Fruit fly (Drosophila melanogaster) whole organism, embryonic: Measurements from ENCODE around the gene Hinfp.

Source experiments
- CG10274 ChIP-seq: fragments of 200-800 bp; sonication (Bioruptor generic); optimal IDR thresholded peaks from 3 replicates; lab custom pipeline; 2017; ENCODE audit warnings: missing biosample characterization, mild to moderate bottlenecking, missing genetic modification characterization
- CG12071 ChIP-seq: fragments of 200-800 bp; sonication (Bioruptor generic); optimal IDR thresholded peaks from 3 replicates; lab custom pipeline; 2018; ENCODE audit warnings: missing biosample characterization, mild to moderate bottlenecking, missing genetic modification characterization
- CG12236 ChIP-seq: fragments of 200-800 bp; sonication (Bioruptor generic); optimal IDR thresholded peaks from 2 replicates; lab custom pipeline; 2016; ENCODE audit warnings: missing biosample characterization, missing genetic modification characterization
- CG1233 ChIP-seq: fragments of 200-800 bp; sonication (Bioruptor generic); optimal IDR thresholded peaks from 4 replicates; lab custom pipeline; 2018; ENCODE audit warnings: missing biosample characterization, mild to moderate bottlenecking, missing genetic modification characterization
- CG12659 ChIP-seq: fragments of 200-800 bp; sonication (Bioruptor generic); optimal IDR thresholded peaks from 3 replicates; lab custom pipeline; 2017; ENCODE audit warnings: mild to moderate bottlenecking, missing biosample characterization, missing genetic modification reagents, missing genetic modification characterization
- CG13624 ChIP-seq: fragments of 200-800 bp; sonication (Bioruptor generic); optimal IDR thresholded peaks from 2 replicates; lab custom pipeline; 2016; ENCODE audit warnings: missing biosample characterization, missing genetic modification characterization
- CG1647 ChIP-seq: fragments of 200-800 bp; sonication (Bioruptor generic); optimal IDR thresholded peaks from 3 replicates; lab custom pipeline; 2016; ENCODE audit warnings: missing biosample characterization, missing genetic modification characterization
- CG17328 ChIP-seq: fragments of 200-800 bp; sonication (Bioruptor generic); IDR thresholded peaks from 2 replicates; pipeline ENCODE4 v1.3.6; 2022; ENCODE audit warnings: missing biosample characterization, missing genetic modification characterization
- CG17359 ChIP-seq: fragments of 200-800 bp; sonication (Bioruptor generic); optimal IDR thresholded peaks from 3 replicates; lab custom pipeline; 2018; ENCODE audit warnings: missing biosample characterization, mild to moderate bottlenecking, missing genetic modification characterization, moderate library complexity
- CG18764 ChIP-seq: fragments of 200-800 bp; sonication (Bioruptor generic); optimal IDR thresholded peaks from 3 replicates; lab custom pipeline; 2016; ENCODE audit warnings: missing biosample characterization, missing genetic modification characterization
- CG31365 ChIP-seq: fragments of 200-800 bp; sonication (Bioruptor generic); optimal IDR thresholded peaks from 2 replicates; lab custom pipeline; 2018; ENCODE audit warnings: missing biosample characterization, mild to moderate bottlenecking, missing genetic modification characterization
- CG31388 ChIP-seq: fragments of 200-800 bp; sonication (Bioruptor generic); optimal IDR thresholded peaks from 2 replicates; lab custom pipeline; 2016; ENCODE audit warnings: missing biosample characterization, missing genetic modification characterization
- CG9609 ChIP-seq: fragments of 200-800 bp; sonication (Bioruptor generic); optimal IDR thresholded peaks from 3 replicates; lab custom pipeline; 2016; ENCODE audit warnings: missing biosample characterization, missing genetic modification characterization
- CG9727 ChIP-seq: fragments of 200-800 bp; sonication (Bioruptor generic); optimal IDR thresholded peaks from 3 replicates; lab custom pipeline; 2017; ENCODE audit warnings: missing biosample characterization, mild to moderate bottlenecking, missing genetic modification characterization
- Dip2 ChIP-seq: fragments of 200-800 bp; sonication (Bioruptor generic); IDR thresholded peaks from 2 replicates; pipeline ENCODE4 v1.3.6; 2022; ENCODE audit warnings: missing biosample characterization, missing genetic modification characterization
- Eip74EF ChIP-seq, 2 experiments: fragments of 200-800 bp in 1 of 2; fragments of >200 bp in 1 of 2; sonication (Bioruptor generic) in 1 of 2; optimal IDR thresholded peaks; 2 replicates each; lab custom pipeline; 2017 to 2019; ENCODE audit warnings: missing biosample characterization in 2 of 2, missing genetic modification characterization in 2 of 2, mild to moderate bottlenecking in 1 of 2, moderate library complexity in 1 of 2
- HmgZ ChIP-seq: fragments of 200-800 bp; sonication (Bioruptor generic); optimal IDR thresholded peaks from 2 replicates; lab custom pipeline; 2018; ENCODE audit warnings: missing biosample characterization, mild to moderate bottlenecking, missing genetic modification characterization
- Mrtf ChIP-seq: fragments of 200-800 bp; sonication (Bioruptor generic); IDR thresholded peaks from 3 replicates; pipeline ENCODE4 v1.3.6; 2022; ENCODE audit warnings: missing biosample characterization, missing genetic modification characterization
- Oli ChIP-seq: fragments of 200-800 bp; sonication (Bioruptor generic); optimal IDR thresholded peaks from 2 replicates; lab custom pipeline; 2018; ENCODE audit warnings: missing biosample characterization, mild to moderate bottlenecking, missing genetic modification characterization, moderate library complexity
- Rx ChIP-seq: fragments of 200-800 bp; sonication (Bioruptor generic); IDR thresholded peaks from 2 replicates; pipeline ENCODE4 v1.3.6; 2022; ENCODE audit warnings: missing biosample characterization, missing genetic modification characterization
- Sox100B ChIP-seq: fragments of 200-800 bp; sonication (Bioruptor generic); optimal IDR thresholded peaks from 3 replicates; lab custom pipeline; 2018; ENCODE audit warnings: missing biosample characterization, mild to moderate bottlenecking, missing genetic modification characterization
- Sry-δ ChIP-seq: fragments of 200-800 bp; sonication (Bioruptor generic); optimal IDR thresholded peaks from 2 replicates; lab custom pipeline; 2016; ENCODE audit warnings: missing biosample characterization, missing genetic modification characterization
- ash1 ChIP-seq: fragments of 200-800 bp; sonication (Bioruptor generic); optimal IDR thresholded peaks from 2 replicates; lab custom pipeline; 2018; ENCODE audit warnings: missing biosample characterization, mild to moderate bottlenecking, missing genetic modification characterization
- bcd ChIP-seq: fragments of 200-800 bp; sonication (Bioruptor generic); optimal IDR thresholded peaks from 2 replicates; lab custom pipeline; 2017; ENCODE audit warnings: missing biosample characterization, mild to moderate bottlenecking, missing genetic modification characterization
- bsh ChIP-seq, 2 experiments: fragments of 200-800 bp; sonication (Bioruptor generic); optimal IDR thresholded peaks; 2 replicates each; lab custom pipeline; 2017 to 2018; ENCODE audit warnings: mild to moderate bottlenecking in 2 of 2, missing biosample characterization in 2 of 2, missing genetic modification characterization in 2 of 2, moderate library complexity in 1 of 2
- cad ChIP-seq: fragments of >200 bp; optimal IDR thresholded peaks from 2 replicates; lab custom pipeline; 2017; ENCODE audit warnings: missing biosample characterization, missing genetic modification characterization
- corto ChIP-seq: fragments of 200-800 bp; sonication (Bioruptor generic); optimal IDR thresholded peaks from 2 replicates; lab custom pipeline; 2016; ENCODE audit warnings: missing biosample characterization, mild to moderate bottlenecking, missing genetic modification characterization, moderate library complexity
- dan ChIP-seq: fragments of 200-800 bp; sonication (Bioruptor generic); IDR thresholded peaks from 2 replicates; pipeline ENCODE4 v1.3.6; 2022; ENCODE audit warnings: missing biosample characterization, missing genetic modification characterization
- danr ChIP-seq: fragments of 200-800 bp; sonication (Bioruptor generic); IDR thresholded peaks from 2 replicates; pipeline ENCODE4 v1.3.6; 2022; ENCODE audit warnings: missing biosample characterization, missing genetic modification characterization
- grau ChIP-seq: fragments of 200-800 bp; optimal IDR thresholded peaks from 3 replicates; lab custom pipeline; 2019; ENCODE audit warnings: missing biosample characterization, mild to moderate bottlenecking, missing genetic modification characterization, moderate library complexity
- grn ChIP-seq: fragments of 200-800 bp; sonication (Bioruptor generic); optimal IDR thresholded peaks from 3 replicates; lab custom pipeline; 2017; ENCODE audit warnings: missing biosample characterization, missing genetic modification characterization
- hkb ChIP-seq, 2 experiments: fragments of 200-800 bp in 1 of 2; fragments of >200 bp in 1 of 2; sonication (Bioruptor generic) in 1 of 2; IDR thresholded peaks in 1 of 2; optimal IDR thresholded peaks in 1 of 2; 2 replicates each; pipeline versions ENCODE4 v1.3.6 to Lab custom; 2017 to 2022; ENCODE audit warnings: missing biosample characterization in 1 of 2, missing genetic modification characterization in 1 of 2
- hth ChIP-seq: fragments of >200 bp; optimal IDR thresholded peaks from 2 replicates; lab custom pipeline; 2017; ENCODE audit warnings: inconsistent platforms
- klu ChIP-seq: fragments of 200-800 bp; sonication (Bioruptor generic); IDR thresholded peaks from 2 replicates; pipeline ENCODE4 v1.3.6; 2022; ENCODE audit warnings: missing biosample characterization, missing genetic modification characterization
- lmd ChIP-seq: fragments of 200-800 bp; sonication (Bioruptor generic); IDR thresholded peaks from 2 replicates; pipeline ENCODE4 v1.3.6; 2022; ENCODE audit warnings: missing biosample characterization, missing genetic modification characterization
- mirr ChIP-seq: fragments of 200-800 bp; sonication (Bioruptor generic); optimal IDR thresholded peaks from 3 replicates; lab custom pipeline; 2018; ENCODE audit warnings: missing biosample characterization, mild to moderate bottlenecking, missing genetic modification characterization
- nmo ChIP-seq: fragments of 200-800 bp; sonication (Bioruptor generic); optimal IDR thresholded peaks from 2 replicates; lab custom pipeline; 2018; ENCODE audit warnings: missing biosample characterization, mild to moderate bottlenecking, missing genetic modification characterization, moderate library complexity
- odd ChIP-seq: fragments of 200-800 bp; sonication (Bioruptor generic); optimal IDR thresholded peaks from 2 replicates; lab custom pipeline; 2017; ENCODE audit warnings: missing biosample characterization, mild to moderate bottlenecking, missing genetic modification characterization
- pan ChIP-seq, 4 experiments: fragments of >200 bp in 3 of 4; fragments of 200-800 bp in 1 of 4; sonication (Bioruptor generic) in 1 of 4; optimal IDR thresholded peaks in 3 of 4; IDR thresholded peaks in 1 of 4; 2 replicates each; pipeline versions ENCODE4 v1.3.6 to Lab custom; 2017 to 2022; ENCODE audit warnings: missing biosample characterization in 2 of 4, missing genetic modification characterization in 2 of 4, mixed read lengths in 1 of 4
- peb ChIP-seq: fragments of 200-800 bp; sonication (Bioruptor generic); IDR thresholded peaks from 2 replicates; pipeline ENCODE4 v1.3.6; 2022; ENCODE audit warnings: missing biosample characterization, missing genetic modification characterization
- phol ChIP-seq: fragments of 200-800 bp; sonication (Bioruptor generic); optimal IDR thresholded peaks from 3 replicates; lab custom pipeline; 2018; ENCODE audit warnings: missing biosample characterization, mild to moderate bottlenecking, missing genetic modification characterization, moderate library complexity
- pros ChIP-seq: fragments of 200-800 bp; sonication (Bioruptor generic); optimal IDR thresholded peaks from 3 replicates; lab custom pipeline; 2019; ENCODE audit warnings: missing biosample characterization, mild to moderate bottlenecking, missing genetic modification characterization, moderate library complexity
- psq ChIP-seq: fragments of 200-800 bp; sonication (Bioruptor generic); optimal IDR thresholded peaks from 2 replicates; lab custom pipeline; 2017; ENCODE audit warnings: missing biosample characterization, missing genetic modification characterization
- pum ChIP-seq: fragments of 200-800 bp; sonication (Bioruptor generic); optimal IDR thresholded peaks from 2 replicates; lab custom pipeline; 2016; ENCODE audit warnings: missing biosample characterization, missing genetic modification characterization
- sc ChIP-seq, 3 experiments: fragments of >200 bp in 2 of 3; fragments of 200-800 bp in 1 of 3; sonication (Bioruptor generic) in 1 of 3; optimal IDR thresholded peaks; 2 replicates in 2 of 3; 3 replicates in 1 of 3; lab custom pipeline; 2017; ENCODE audit warnings: mild to moderate bottlenecking in 1 of 3, missing biosample characterization in 1 of 3, missing genetic modification characterization in 1 of 3, missing genetic modification reagents in 1 of 3
- slbo ChIP-seq: fragments of 200-800 bp; sonication (Bioruptor generic); IDR thresholded peaks from 2 replicates; pipeline ENCODE4 v1.3.6; 2022; ENCODE audit warnings: missing biosample characterization, missing genetic modification characterization
- slp2 ChIP-seq: fragments of 200-800 bp; sonication (Bioruptor generic); optimal IDR thresholded peaks from 2 replicates; lab custom pipeline; 2016; ENCODE audit warnings: missing biosample characterization, missing genetic modification characterization
- unc-4 ChIP-seq: fragments of 200-800 bp; sonication (Bioruptor generic); IDR thresholded peaks from 2 replicates; pipeline ENCODE4 v1.3.6; 2022; ENCODE audit warnings: missing biosample characterization, missing genetic modification characterization; ENCODE audit not compliant: partially characterized antibody
- vfl ChIP-seq: fragments of 200-800 bp; sonication (Bioruptor generic); optimal IDR thresholded peaks from 2 replicates; lab custom pipeline; 2016; ENCODE audit warnings: missing biosample characterization, missing genetic modification characterization

The Hinfp gene

DNA sequence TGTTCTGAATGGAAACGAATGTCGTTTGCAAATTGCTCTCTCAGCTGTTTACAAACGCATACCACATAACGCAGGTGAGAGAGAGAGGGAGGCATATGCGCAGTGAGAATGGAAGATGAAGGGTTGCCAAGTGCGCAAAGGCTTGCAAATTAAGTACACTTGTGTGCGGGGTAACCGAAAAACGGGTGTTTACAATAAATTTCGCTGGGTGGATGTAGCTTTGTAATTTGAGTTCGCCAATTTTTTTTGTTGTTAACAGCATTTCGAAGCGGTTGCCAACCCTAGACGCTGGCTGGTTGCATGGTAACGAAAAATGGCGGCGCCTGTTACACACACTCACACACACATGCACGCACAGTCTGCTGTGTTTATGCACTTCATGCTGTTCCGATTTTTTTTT lies 29.6 kb downstream of the Hinfp start (continued):
- TF ChIP-seq CG10274 (GFP tag; lab: Kevin White, UChicago) (peak; percentile 90), CG1647 (GFP tag; lab: Kevin White, UChicago) (peak; percentile 92), danr (GFP tag; lab: Robert Waterston, UW) (peak; percentile 94), CG12236 (peak; percentile 85), cad (GFP tag; lab: Kevin White, UChicago) (no peak), Dip2 (GFP tag; lab: Robert Waterston, UW) (peak; percentile 55; the same call in 1 of the 2 replicates), klu (GFP tag; lab: Robert Waterston, UW) (peak; percentile 86), bcd (GFP tag; lab: Kevin White, UChicago) (peak; percentile 94), Rx (GFP tag; lab: Robert Waterston, UW) (peak; percentile 96), phol (peak; percentile 96), bsh (GFP tag; optimal IDR thresholded peaks at IDR 0.05; lab: Kevin White, UChicago) (peak; percentile 91 to 97), CG12659 (peak; percentile 97), psq (peak; percentile 59), CG12071 (peak; percentile 98), CG18764 (GFP tag; lab: Kevin White, UChicago) (peak; percentile 96), odd (GFP tag; lab: Kevin White, UChicago) (peak; percentile 94), lmd (peak; percentile 96), peb (GFP tag; lab: Robert Waterston, UW) (peak; percentile 94), vfl (peak; percentile 89), HmgZ (tag; lab: Kevin White, UChicago) (peak; percentile 97), ash1 (GFP tag; lab: Kevin White, UChicago) (peak; percentile 86), pum (GFP tag; lab: Kevin White, UChicago) (peak; percentile 91), pan (optimal IDR thresholded peaks at IDR 0.05; lab: Kevin White, UChicago) (no peak), pan (GFP tag; optimal IDR thresholded peaks at IDR 0.05 in 1 of 2, IDR thresholded peaks at IDR 0.05 in 1 of 2) (peak in 1 of 2 experiments; percentile 98), Sry-δ (GFP tag; lab: Kevin White, UChicago) (peak; percentile 49), CG1233 (peak; percentile 94), CG31365 (tag; lab: Kevin White, UChicago) (peak; percentile 87), grn (GFP tag; lab: Kevin White, UChicago) (peak; percentile 44), CG9609 (peak; percentile 95), grau (tag; lab: Kevin White, UChicago) (peak; percentile 93), hth (no peak), Mrtf (GFP tag; lab: Robert Waterston, UW) (peak; percentile 96), CG9727 (GFP tag; lab: Kevin White, UChicago) (peak; percentile 95), CG17328 (peak; percentile 97), slp2 (GFP tag; lab: Kevin White, UChicago) (peak; percentile 95), CG13624 (peak; percentile 97), slbo (GFP tag; lab: Robert Waterston, UW) (peak; percentile 96), nmo (GFP tag; lab: Kevin White, UChicago) (peak; percentile 94)

DNA sequence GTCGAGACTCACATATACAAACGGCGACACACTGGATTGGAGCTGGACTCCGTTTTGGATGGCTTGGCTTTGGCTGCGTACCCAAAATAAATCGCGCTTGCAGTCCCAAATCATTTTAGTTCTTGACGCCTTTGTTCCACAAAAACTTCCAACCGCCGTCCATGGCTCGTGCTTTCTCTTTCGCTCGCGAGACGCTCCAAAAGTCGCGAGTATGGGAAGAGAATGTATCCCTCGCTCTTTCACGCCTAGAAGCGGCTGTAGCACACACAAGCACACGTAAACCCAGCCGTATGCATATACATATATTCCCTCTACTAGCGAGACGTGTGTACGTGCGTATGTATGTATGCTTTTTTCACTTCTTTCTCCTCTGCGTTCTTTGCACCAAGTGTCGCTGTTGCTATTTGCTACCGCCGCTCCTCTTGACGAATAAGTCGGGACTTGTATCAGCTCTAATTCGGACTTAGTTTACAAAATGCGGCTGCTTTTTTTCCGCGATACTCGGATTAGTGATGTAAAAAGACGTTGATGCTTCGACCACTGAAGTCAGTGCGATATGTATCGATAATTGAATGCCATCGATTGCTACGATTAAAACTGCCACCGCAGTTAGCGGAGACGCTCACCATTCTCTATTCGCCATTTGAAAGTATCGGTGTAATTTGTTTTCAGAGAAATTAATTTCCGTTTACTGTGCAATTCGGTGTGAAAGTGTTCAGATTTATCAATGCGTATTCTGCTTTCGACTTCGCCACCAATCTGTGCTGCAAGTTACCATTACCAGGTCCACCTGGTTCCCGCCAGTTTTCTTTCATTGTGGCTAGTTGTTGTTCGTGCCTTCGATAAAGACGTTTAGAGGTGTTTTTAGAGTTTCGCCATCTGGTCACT lies 30.4 kb downstream of the Hinfp start, which contains the start of the genes Hmt4-20 and SkpA:
Gene Hmt4-20, minus strand, starts transcription at position 542 of the 888 bp plus-strand sequence.
Gene SkpA, plus strand, starts transcription at position 623 of the 888 bp plus-strand sequence.
- no peak for TF ChIP-seq CG17359 (tag; lab: Kevin White, UChicago)
- TF ChIP-seq Sox100B (GFP tag; lab: Kevin White, UChicago), result no peak
- TF ChIP-seq Eip74EF (GFP tag; optimal IDR thresholded peaks at IDR 0.05; lab: Kevin White, UChicago), result no peak
- TF ChIP-seq pros, result no peak
- TF ChIP-seq CG17328, result no peak
- TF ChIP-seq corto (GFP tag; lab: Kevin White, UChicago), result no peak
- no peak for TF ChIP-seq sc (optimal IDR thresholded peaks at IDR 0.05; lab: Kevin White, UChicago)
- TF ChIP-seq sc (GFP tag; optimal IDR thresholded peaks at IDR 0.05; lab: Kevin White, UChicago), result no peak
- peak; percentile 88 for TF ChIP-seq unc-4 (GFP tag; lab: Robert Waterston, UW)
- no peak for TF ChIP-seq dan (GFP tag; lab: Robert Waterston, UW)
- peak; percentile 78 for TF ChIP-seq hkb (optimal IDR thresholded peaks at IDR 0.05; lab: Kevin White, UChicago)
- TF ChIP-seq hkb (GFP tag; IDR thresholded peaks at IDR 0.05; lab: Robert Waterston, UW), result no peak
- TF ChIP-seq CG31388 (GFP tag; lab: Kevin White, UChicago), result no peak
- peak; percentile 68 for TF ChIP-seq CG12659
- no peak for TF ChIP-seq Oli
- TF ChIP-seq mirr (GFP tag; lab: Kevin White, UChicago), result no peak
